Comparison of ENCODE assay signal across 2 fruit fly cellular contexts in the genomic region with DNA sequence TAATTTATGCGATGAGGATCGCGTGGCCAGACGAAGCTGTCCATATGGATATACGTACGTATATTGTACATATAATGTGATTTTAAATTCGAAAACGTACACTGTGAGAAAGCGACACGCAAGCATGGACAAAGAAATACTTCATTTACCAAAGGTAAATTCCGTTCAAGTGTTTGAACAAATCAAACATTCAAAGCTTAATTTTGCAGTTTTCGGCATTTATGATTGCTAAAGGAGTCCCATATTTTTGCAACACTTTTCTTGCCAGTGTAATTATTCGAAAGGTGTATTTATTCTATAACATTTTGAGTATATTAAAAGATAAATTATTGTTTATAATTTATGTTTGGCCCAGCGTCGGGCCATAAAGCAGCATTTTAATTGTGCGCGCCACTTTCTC.
TF ChIP-seq lines count a peak whose summit lies in the region.

No protein-coding gene starts in this region.

TF ChIP-seq in whole organism, embryonic, 481 proteins besides CTCF, POLR2A, EP300 and RAD21 (continued from another document and continues in another):
- TF ChIP-seq tio (GFP tag; optimal IDR thresholded peaks at IDR 0.05; lab: Kevin White, UChicago): peak; percentile 33
- no peak for TF ChIP-seq Gsc (GFP tag; IDR thresholded peaks at IDR 0.05; lab: Robert Waterston, UW)
- no peak for TF ChIP-seq Sry-δ (GFP tag; optimal IDR thresholded peaks at IDR 0.05; lab: Kevin White, UChicago)
- peak; percentile 18 for TF ChIP-seq bab2 (GFP tag; optimal IDR thresholded peaks at IDR 0.05; lab: Kevin White, UChicago)
- no peak for TF ChIP-seq Opbp (GFP tag; IDR thresholded peaks at IDR 0.05; lab: Robert Waterston, UW; ENCODE audit: partially characterized antibody)
- no peak for TF ChIP-seq gro (GFP tag; optimal IDR thresholded peaks at IDR 0.05; lab: Kevin White, UChicago)
- no peak for TF ChIP-seq Oaz (GFP tag; IDR thresholded peaks at IDR 0.05; lab: Robert Waterston, UW)
- TF ChIP-seq Nf-YB (GFP tag; optimal IDR thresholded peaks at IDR 0.05; lab: Kevin White, UChicago): no peak
- no peak for TF ChIP-seq trh (GFP tag; optimal IDR thresholded peaks at IDR 0.05; lab: Kevin White, UChicago)
- peak; percentile 35 for TF ChIP-seq CG12155 (GFP tag; optimal IDR thresholded peaks at IDR 0.05; lab: Kevin White, UChicago)
- TF ChIP-seq Drgx (GFP tag; IDR thresholded peaks at IDR 0.05; lab: Robert Waterston, UW): no peak
- no peak for TF ChIP-seq kni (GFP tag; optimal IDR thresholded peaks at IDR 0.05; lab: Kevin White, UChicago)
- no peak for TF ChIP-seq Dip2 (GFP tag; IDR thresholded peaks at IDR 0.05; lab: Robert Waterston, UW)
- no peak for TF ChIP-seq C15 (GFP tag; IDR thresholded peaks at IDR 0.05; lab: Robert Waterston, UW)
- TF ChIP-seq H15 (GFP tag; IDR thresholded peaks at IDR 0.05; lab: Robert Waterston, UW): no peak
- peak; percentile 79 for TF ChIP-seq sens (GFP tag; lab: Kevin White, UChicago)
- no peak for TF ChIP-seq CG10431 (GFP tag; optimal IDR thresholded peaks at IDR 0.05; lab: Kevin White, UChicago)
- no peak for TF ChIP-seq slou (GFP tag; optimal IDR thresholded peaks at IDR 0.05; lab: Kevin White, UChicago)
- peak; percentile 56 for TF ChIP-seq CG2678 (tag; optimal IDR thresholded peaks at IDR 0.05; lab: Kevin White, UChicago)
- peak; percentile 67 for TF ChIP-seq lmd (GFP tag; IDR thresholded peaks at IDR 0.05; lab: Robert Waterston, UW)
- no peak for TF ChIP-seq tll (GFP tag; optimal IDR thresholded peaks at IDR 0.05; lab: Kevin White, UChicago)
- TF ChIP-seq CG8281 (tag; optimal IDR thresholded peaks at IDR 0.05; lab: Kevin White, UChicago): no peak
- no peak for TF ChIP-seq CG2116 (GFP tag; optimal IDR thresholded peaks at IDR 0.05; lab: Kevin White, UChicago)
- no peak for TF ChIP-seq CG15696 (tag; optimal IDR thresholded peaks at IDR 0.05; lab: Kevin White, UChicago)
- no peak for TF ChIP-seq croc (GFP tag; conservative IDR thresholded peaks at IDR 0.05; lab: Robert Waterston, UW)
- TF ChIP-seq hth (optimal IDR thresholded peaks at IDR 0.05; lab: Kevin White, UChicago): no peak
- TF ChIP-seq CG31224 (GFP tag; IDR thresholded peaks at IDR 0.05; lab: Robert Waterston, UW): peak; percentile 48; the same call in 1 of the 2 replicates
- peak; percentile 45; the same call in 2 of the 3 replicates for TF ChIP-seq tgo (GFP tag; IDR thresholded peaks at IDR 0.05; lab: Robert Waterston, UW)
- TF ChIP-seq gsb (GFP tag; IDR thresholded peaks at IDR 0.05; lab: Robert Waterston, UW): no peak
- no peak for TF ChIP-seq CG10267 (tag; optimal IDR thresholded peaks at IDR 0.05; lab: Kevin White, UChicago)
- TF ChIP-seq H2.0 (GFP tag; IDR thresholded peaks at IDR 0.05; lab: Robert Waterston, UW): peak; percentile 4; the same call in 1 of the 2 replicates
- TF ChIP-seq CG1233 (GFP tag; optimal IDR thresholded peaks at IDR 0.05; lab: Kevin White, UChicago): no peak
- 0 out of 2 replicates have a peak, but pooled peaks have one; percentile 27 for TF ChIP-seq CG9215 (GFP tag; IDR thresholded peaks at IDR 0.05; lab: Robert Waterston, UW)
- no peak for TF ChIP-seq CG9437 (GFP tag; optimal IDR thresholded peaks at IDR 0.05; lab: Kevin White, UChicago)
- no peak for TF ChIP-seq ken (GFP tag; IDR thresholded peaks at IDR 0.05; lab: Robert Waterston, UW)
- no peak for TF ChIP-seq tna (GFP tag; IDR thresholded peaks at IDR 0.05; lab: Robert Waterston, UW; ENCODE audit: partially characterized antibody)
- TF ChIP-seq zen2 (GFP tag; IDR thresholded peaks at IDR 0.05; lab: Robert Waterston, UW; ENCODE audit: partially characterized antibody): no peak
- TF ChIP-seq scrt (GFP tag; optimal IDR thresholded peaks at IDR 0.05; lab: Kevin White, UChicago): no peak
- peak; percentile 11 for TF ChIP-seq caup (GFP tag; optimal IDR thresholded peaks at IDR 0.05; lab: Kevin White, UChicago; ENCODE audit: severe bottlenecking)
- TF ChIP-seq CG5180 (GFP tag; optimal IDR thresholded peaks at IDR 0.05; lab: Kevin White, UChicago): no peak
- TF ChIP-seq Myb (GFP tag; optimal IDR thresholded peaks at IDR 0.05; lab: Kevin White, UChicago): peak; percentile 4
- no peak for TF ChIP-seq CG12104 (GFP tag; optimal IDR thresholded peaks at IDR 0.05; lab: Kevin White, UChicago)
- TF ChIP-seq CG34224 (GFP tag; IDR thresholded peaks at IDR 0.05; lab: Robert Waterston, UW; ENCODE audit: partially characterized antibody): no peak
- TF ChIP-seq danr (GFP tag; IDR thresholded peaks at IDR 0.05; lab: Robert Waterston, UW): no peak
- TF ChIP-seq CG4328 (GFP tag; optimal IDR thresholded peaks at IDR 0.05; lab: Kevin White, UChicago): no peak
- TF ChIP-seq zfh1 (GFP tag; IDR thresholded peaks at IDR 0.05; lab: Robert Waterston, UW): no peak
- no peak for TF ChIP-seq CG34376 (GFP tag; optimal IDR thresholded peaks at IDR 0.05; lab: Kevin White, UChicago)
- TF ChIP-seq Nf-YC (tag; optimal IDR thresholded peaks at IDR 0.05; lab: Kevin White, UChicago): no peak
- TF ChIP-seq CG10209 (GFP tag; optimal IDR thresholded peaks at IDR 0.05; lab: Kevin White, UChicago): peak; percentile 31
- no peak for TF ChIP-seq CG11456 (GFP tag; IDR thresholded peaks at IDR 0.05; lab: Robert Waterston, UW)
- no peak for TF ChIP-seq org-1 (GFP tag; optimal IDR thresholded peaks at IDR 0.05; lab: Kevin White, UChicago)
- peak; percentile 51 for TF ChIP-seq Ada2b (GFP tag; IDR thresholded peaks at IDR 0.05; lab: Robert Waterston, UW)
- TF ChIP-seq luna (GFP tag; optimal IDR thresholded peaks at IDR 0.05; lab: Kevin White, UChicago): peak; percentile 6
- no peak for TF ChIP-seq CG6813 (GFP tag; optimal IDR thresholded peaks at IDR 0.05; lab: Kevin White, UChicago)
- peak; percentile 9 to 41 for TF ChIP-seq Pdp1 (GFP tag; optimal IDR thresholded peaks at IDR 0.05; lab: Kevin White, UChicago)
- no peak for TF ChIP-seq CG3995 (GFP tag; optimal IDR thresholded peaks at IDR 0.05; lab: Kevin White, UChicago)
- TF ChIP-seq fd3F (GFP tag; optimal IDR thresholded peaks at IDR 0.05; lab: Kevin White, UChicago): peak; percentile 33
- no peak for TF ChIP-seq en (GFP tag; optimal IDR thresholded peaks at IDR 0.05; lab: Kevin White, UChicago)
- TF ChIP-seq CG32532 (GFP tag; IDR thresholded peaks at IDR 0.05; lab: Robert Waterston, UW): peak; percentile 62; the same call in 1 of the 2 replicates
- no peak for TF ChIP-seq Sox100B (GFP tag; optimal IDR thresholded peaks at IDR 0.05; lab: Kevin White, UChicago)
- no peak for TF ChIP-seq pfk (GFP tag; optimal IDR thresholded peaks at IDR 0.05; lab: Kevin White, UChicago)
- peak; percentile 26 for TF ChIP-seq CG12744 (GFP tag; optimal IDR thresholded peaks at IDR 0.05; lab: Kevin White, UChicago)
- TF ChIP-seq emc (GFP tag; optimal IDR thresholded peaks at IDR 0.05; lab: Kevin White, UChicago): no peak
- TF ChIP-seq Fer3 (tag; optimal IDR thresholded peaks at IDR 0.05; lab: Kevin White, UChicago): no peak
- TF ChIP-seq shn (GFP tag; optimal IDR thresholded peaks at IDR 0.05; lab: Kevin White, UChicago): no peak

TF ChIP-seq in whole organism, prepupa, 60 proteins besides CTCF, POLR2A, EP300 and RAD21 (continued from another document):
- TF ChIP-seq CG8319 (GFP tag; optimal IDR thresholded peaks at IDR 0.05; lab: Kevin White, UChicago) (no peak), fd85E (GFP tag; optimal IDR thresholded peaks at IDR 0.05; lab: Kevin White, UChicago) (no peak), CG11902 (GFP tag; optimal IDR thresholded peaks at IDR 0.05; lab: Kevin White, UChicago) (peak; percentile 40), CG10631 (GFP tag; optimal IDR thresholded peaks at IDR 0.05; lab: Kevin White, UChicago) (peak; percentile 19), ss (GFP tag; optimal IDR thresholded peaks at IDR 0.05; lab: Kevin White, UChicago) (no peak), pdm3 (GFP tag; optimal IDR thresholded peaks at IDR 0.05; lab: Kevin White, UChicago) (peak; percentile 43), Hr4 (GFP tag; optimal IDR thresholded peaks at IDR 0.05; lab: Kevin White, UChicago) (peak; percentile 51), CG32006 (GFP tag; optimal IDR thresholded peaks at IDR 0.05; lab: Kevin White, UChicago) (peak; percentile 55), CG3032 (tag; optimal IDR thresholded peaks at IDR 0.05; lab: Kevin White, UChicago) (no peak), Eip78C (GFP tag; lab: Kevin White, UChicago) (peak; percentile 80), CG8632 (GFP tag; optimal IDR thresholded peaks at IDR 0.05; lab: Kevin White, UChicago) (peak; percentile 26), dsx (GFP tag; optimal IDR thresholded peaks at IDR 0.05; lab: Kevin White, UChicago; ENCODE audit: poor library complexity, severe bottlenecking) (no peak), Sox15 (GFP tag; optimal IDR thresholded peaks at IDR 0.05; lab: Kevin White, UChicago) (peak; percentile 34), CG15336 (GFP tag; IDR thresholded peaks at IDR 0.05; lab: Robert Waterston, UW) (peak; percentile 43; the same call in 1 of the 2 replicates), Hr39 (GFP tag; optimal IDR thresholded peaks at IDR 0.05; lab: Kevin White, UChicago) (peak; percentile 65), CG7368 (GFP tag; optimal IDR thresholded peaks at IDR 0.05; lab: Kevin White, UChicago) (no peak)
